Worm (Caenorhabditis elegans): ENCODE results near the gene scb-1.

ce11 chrV:11082475-11082874, 37.0 kb downstream of the scb-1 start:
- peak; percentile 75 for TF ChIP-seq ama-1 (optimal IDR thresholded peaks at IDR 0.05)
- no peak for TF ChIP-seq nhr-23 (tag; optimal IDR thresholded peaks at IDR 0.05)
